Worm (Caenorhabditis elegans) whole organism, L1 larva: Measurements from ENCODE around the gene AH9.4.
A peak's percentile ranks its signal among the peaks of the same experiment; 100 is the strongest.

Experiments used
- C16A3.4 ChIP-seq: fragments of 150-350 bp; optimal IDR thresholded peaks from 2 replicates; lab custom pipeline; 2014; ENCODE audit warnings: missing biosample characterization, missing genetic modification characterization
- C34B4.2 ChIP-seq: sonication (generic microtip); optimal IDR thresholded peaks from 2 replicates; lab custom pipeline; 2017; ENCODE audit warnings: mild to moderate bottlenecking, missing genetic modification characterization, missing compliant biosample characterization
- F16B12.6 ChIP-seq: fragments of 150-350 bp; optimal IDR thresholded peaks from 2 replicates; lab custom pipeline; 2014; ENCODE audit warnings: missing biosample characterization, missing genetic modification characterization
- Y116A8C.19 ChIP-seq: sonication (generic microtip); optimal IDR thresholded peaks from 2 replicates; lab custom pipeline; 2016; ENCODE audit warnings: missing compliant biosample characterization, missing genetic modification characterization, borderline replicate concordance
- aha-1 ChIP-seq: fragments of 150-350 bp; optimal IDR thresholded peaks from 2 replicates; lab custom pipeline; 2014; ENCODE audit warnings: missing biosample characterization, missing genetic modification characterization
- ama-1 ChIP-seq: fragments of 150-350 bp; optimal IDR thresholded peaks from 2 replicates; lab custom pipeline; 2014
- ceh-8 ChIP-seq: fragments of 200-800 bp; sonication (Bioruptor generic); optimal IDR thresholded peaks from 2 replicates; lab custom pipeline; 2018; ENCODE audit warnings: mild to moderate bottlenecking, missing genetic modification characterization, moderate library complexity, missing compliant biosample characterization
- ceh-82 ChIP-seq, 3 experiments: fragments of 150-350 bp in 1 of 3; sonication (generic microtip) in 2 of 3; optimal IDR thresholded peaks; 2 replicates each; lab custom pipeline; 2014 to 2017; ENCODE audit warnings: missing biosample characterization in 3 of 3, missing genetic modification characterization in 3 of 3
- ceh-90 ChIP-seq: sonication (generic microtip); optimal IDR thresholded peaks from 2 replicates; lab custom pipeline; 2016; ENCODE audit warnings: missing genetic modification characterization, missing compliant biosample characterization
- dpl-1 ChIP-seq, 3 experiments: fragments of 150-350 bp in 2 of 3; sonication (generic microtip) in 1 of 3; optimal IDR thresholded peaks; 2 replicates each; lab custom pipeline; 2014 to 2017; ENCODE audit warnings: missing biosample characterization in 3 of 3, missing genetic modification characterization in 3 of 3, missing genetic modification reagents in 3 of 3
- dsc-1 ChIP-seq: sonication (generic microtip); optimal IDR thresholded peaks from 2 replicates; lab custom pipeline; 2016; ENCODE audit warnings: mild to moderate bottlenecking, missing genetic modification characterization, missing compliant biosample characterization
- efl-1 ChIP-seq, 4 experiments: fragments of 150-350 bp; optimal IDR thresholded peaks in 3 of 4; peaks in 1 of 4; 1 replicate in 1 of 4; 2 replicates in 3 of 4; lab custom pipeline; 2014; ENCODE audit warnings: missing biosample characterization in 2 of 4, missing genetic modification characterization in 2 of 4, missing genetic modification reagents in 2 of 4
- efl-3 ChIP-seq: fragments of 200-800 bp; sonication (Bioruptor generic); optimal IDR thresholded peaks from 2 replicates; lab custom pipeline; 2018; ENCODE audit warnings: mild to moderate bottlenecking, missing genetic modification characterization, missing compliant biosample characterization
- elt-2 ChIP-seq: sonication (generic microtip); optimal IDR thresholded peaks from 2 replicates; lab custom pipeline; 2016; ENCODE audit warnings: missing genetic modification characterization, mild to moderate bottlenecking, inconsistent platforms, missing compliant biosample characterization, missing genetic modification reagents
- elt-3 ChIP-seq, 6 experiments: fragments of 150-350 bp in 1 of 6; sonication (generic microtip); optimal IDR thresholded peaks; 2 replicates each; lab custom pipeline; 2017 to 2018; ENCODE audit warnings: missing biosample characterization in 6 of 6, missing genetic modification characterization in 6 of 6, inconsistent platforms in 1 of 6
- ets-5 ChIP-seq: fragments of 200-800 bp; sonication (Bioruptor generic); IDR thresholded peaks from 2 replicates; pipeline ENCODE4 v1.3.6; 2022; ENCODE audit warnings: missing genetic modification characterization, missing compliant biosample characterization
- fkh-10 ChIP-seq: sonication (generic microtip); optimal IDR thresholded peaks from 2 replicates; lab custom pipeline; 2017; ENCODE audit warnings: missing biosample characterization, missing genetic modification reagents, missing genetic modification characterization
- fkh-4 ChIP-seq: sonication (generic microtip); optimal IDR thresholded peaks from 2 replicates; lab custom pipeline; 2016; ENCODE audit warnings: missing compliant biosample characterization, missing genetic modification characterization, borderline replicate concordance
- fos-1 ChIP-seq: fragments of 150-350 bp; optimal IDR thresholded peaks from 2 replicates; lab custom pipeline; 2014; ENCODE audit warnings: missing biosample characterization, missing genetic modification characterization
- hlh-17 ChIP-seq: fragments of 200-800 bp; sonication (Bioruptor generic); optimal IDR thresholded peaks from 2 replicates; lab custom pipeline; 2018; ENCODE audit warnings: missing genetic modification characterization, mild to moderate bottlenecking, missing compliant biosample characterization, moderate library complexity, borderline replicate concordance
- hpl-2 ChIP-seq: fragments of 150-350 bp; optimal IDR thresholded peaks from 2 replicates; lab custom pipeline; 2014; ENCODE audit warnings: missing biosample characterization, missing genetic modification reagents, missing genetic modification characterization
- isw-1 ChIP-seq: fragments of 200-800 bp; sonication (Bioruptor generic); IDR thresholded peaks from 2 replicates; pipeline ENCODE4 v1.3.6; 2022; ENCODE audit warnings: missing genetic modification characterization, missing compliant biosample characterization
- jun-1 ChIP-seq: fragments of 150-350 bp; optimal IDR thresholded peaks from 2 replicates; lab custom pipeline; 2014; ENCODE audit warnings: missing biosample characterization, missing genetic modification reagents, missing genetic modification characterization
- lin-13 ChIP-seq: fragments of 150-350 bp; optimal IDR thresholded peaks from 2 replicates; lab custom pipeline; 2014; ENCODE audit warnings: missing biosample characterization, missing genetic modification reagents, missing genetic modification characterization
- lin-15B ChIP-seq: fragments of 150-350 bp; sonication (generic microtip); optimal IDR thresholded peaks from 3 replicates; lab custom pipeline; 2014; ENCODE audit warnings: missing biosample characterization, missing genetic modification characterization
- lir-3 ChIP-seq: sonication (generic microtip); optimal IDR thresholded peaks from 2 replicates; lab custom pipeline; 2016; ENCODE audit warnings: mild to moderate bottlenecking, missing genetic modification characterization, moderate library complexity, missing compliant biosample characterization; ENCODE audit not compliant: poor library complexity
- mab-9 ChIP-seq: fragments of 200-800 bp; sonication (Bioruptor generic); IDR thresholded peaks from 2 replicates; pipeline ENCODE4 v1.3.6; 2022; ENCODE audit warnings: missing genetic modification reagents, missing genetic modification characterization, missing compliant biosample characterization
- mdl-1 ChIP-seq, 2 experiments: fragments of 150-350 bp; optimal IDR thresholded peaks; 2 replicates each; lab custom pipeline; 2014 to 2017; ENCODE audit warnings: missing biosample characterization in 2 of 2, missing genetic modification characterization in 2 of 2, inconsistent platforms in 1 of 2
- mep-1 ChIP-seq: fragments of 150-350 bp; optimal IDR thresholded peaks from 2 replicates; lab custom pipeline; 2014; ENCODE audit warnings: missing biosample characterization, missing genetic modification characterization
- nhr-12 ChIP-seq: sonication (generic microtip); optimal IDR thresholded peaks from 2 replicates; lab custom pipeline; 2017; ENCODE audit warnings: missing biosample characterization, missing genetic modification characterization
- nhr-19 ChIP-seq: fragments of 200-800 bp; sonication (Bioruptor generic); conservative IDR thresholded peaks from 2 replicates; pipeline ENCODE4 v1.3.6; 2022; ENCODE audit warnings: missing genetic modification characterization, missing compliant biosample characterization
- nhr-20 ChIP-seq: sonication (generic microtip); optimal IDR thresholded peaks from 2 replicates; lab custom pipeline; 2016; ENCODE audit warnings: mild to moderate bottlenecking, missing genetic modification characterization, missing compliant biosample characterization
- nhr-237 ChIP-seq: fragments of 150-350 bp; optimal IDR thresholded peaks from 2 replicates; lab custom pipeline; 2014; ENCODE audit warnings: missing biosample characterization, missing genetic modification characterization
- nhr-28 ChIP-seq: fragments of 150-350 bp; optimal IDR thresholded peaks from 2 replicates; lab custom pipeline; 2014; ENCODE audit warnings: missing biosample characterization, missing genetic modification characterization
- nhr-71 ChIP-seq: sonication (generic microtip); optimal IDR thresholded peaks from 2 replicates; lab custom pipeline; 2016; ENCODE audit warnings: mild to moderate bottlenecking, missing genetic modification characterization, moderate library complexity, missing compliant biosample characterization
- nhr-76 ChIP-seq: sonication (generic microtip); optimal IDR thresholded peaks from 2 replicates; lab custom pipeline; 2017; ENCODE audit warnings: missing biosample characterization, missing genetic modification characterization
- nhr-84 ChIP-seq: sonication (generic microtip); optimal IDR thresholded peaks from 2 replicates; lab custom pipeline; 2017; ENCODE audit warnings: missing biosample characterization, missing genetic modification characterization
- nhr-90 ChIP-seq: sonication (generic microtip); optimal IDR thresholded peaks from 2 replicates; lab custom pipeline; 2016; ENCODE audit warnings: mild to moderate bottlenecking, missing genetic modification characterization, missing compliant biosample characterization; ENCODE audit not compliant: poor library complexity
- pag-3 ChIP-seq: sonication (generic microtip); optimal IDR thresholded peaks from 2 replicates; lab custom pipeline; 2017; ENCODE audit warnings: missing genetic modification characterization, mild to moderate bottlenecking, missing compliant biosample characterization, antibody characterized with exemption, borderline replicate concordance; ENCODE audit not compliant: insufficient read depth
- pqm-1 ChIP-seq: sonication (generic microtip); optimal IDR thresholded peaks from 3 replicates; lab custom pipeline; 2017; ENCODE audit warnings: missing biosample characterization, missing genetic modification characterization
- rnt-1 ChIP-seq: sonication (generic microtip); optimal IDR thresholded peaks from 2 replicates; lab custom pipeline; 2016; ENCODE audit warnings: mild to moderate bottlenecking, missing genetic modification characterization, moderate library complexity, missing compliant biosample characterization
- skn-1 ChIP-seq: fragments of 150-350 bp; optimal IDR thresholded peaks from 2 replicates; lab custom pipeline; 2014; ENCODE audit warnings: missing biosample characterization, missing genetic modification characterization
- sox-4 ChIP-seq: sonication (generic microtip); optimal IDR thresholded peaks from 2 replicates; lab custom pipeline; 2016; ENCODE audit warnings: missing genetic modification characterization, missing compliant biosample characterization
- sptf-1 ChIP-seq: fragments of 150-350 bp; optimal IDR thresholded peaks from 2 replicates; lab custom pipeline; 2014; ENCODE audit warnings: missing biosample characterization, missing genetic modification characterization
- tlp-1 ChIP-seq: fragments of 150-350 bp; optimal IDR thresholded peaks from 2 replicates; lab custom pipeline; 2014; ENCODE audit warnings: missing biosample characterization, missing genetic modification characterization
- unc-30 ChIP-seq: sonication (generic microtip); optimal IDR thresholded peaks from 2 replicates; lab custom pipeline; 2017; ENCODE audit warnings: missing biosample characterization, missing genetic modification characterization
- unc-86 ChIP-seq: sonication (generic microtip); optimal IDR thresholded peaks from 2 replicates; lab custom pipeline; 2016; ENCODE audit warnings: missing genetic modification characterization, missing compliant biosample characterization
- unc-98 ChIP-seq: fragments of 200-800 bp; sonication (Bioruptor generic); IDR thresholded peaks from 2 replicates; pipeline ENCODE4 v1.3.6; 2022; ENCODE audit warnings: missing genetic modification characterization, missing compliant biosample characterization
- xbp-1 ChIP-seq: sonication (generic microtip); optimal IDR thresholded peaks from 2 replicates; lab custom pipeline; 2016; ENCODE audit warnings: missing genetic modification characterization, missing compliant biosample characterization
- zag-1 ChIP-seq: fragments of 150-350 bp; optimal IDR thresholded peaks from 2 replicates; lab custom pipeline; 2014; ENCODE audit warnings: missing biosample characterization, missing genetic modification characterization
- ztf-11 ChIP-seq, 2 experiments: sonication (generic microtip); optimal IDR thresholded peaks; 2 replicates each; lab custom pipeline; 2016 to 2017; ENCODE audit warnings: missing genetic modification characterization in 2 of 2, missing biosample characterization in 1 of 2, missing compliant biosample characterization in 1 of 2
- ztf-4 ChIP-seq: fragments of 150-350 bp; optimal IDR thresholded peaks from 2 replicates; lab custom pipeline; 2014; ENCODE audit warnings: missing biosample characterization, missing genetic modification characterization

The AH9.4 gene

ce11 chrX:2274237-2274636 is at the start of gene AH9.4:
Gene AH9.4, minus strand, starts transcription at chrX:2274337.
- TF ChIP-seq nhr-76: no peak
- no peak for TF ChIP-seq ceh-82 (tag; optimal IDR thresholded peaks at IDR 0.05; lab: Kevin White, UChicago)
- no peak for TF ChIP-seq ceh-8 (GFP tag; lab: Kevin White, UChicago)
- TF ChIP-seq nhr-71: no peak
- no peak for TF ChIP-seq mdl-1 (tag; optimal IDR thresholded peaks at IDR 0.05; lab: Kevin White, UChicago)
- no peak for TF ChIP-seq nhr-237 (tag; lab: Kevin White, UChicago)
- TF ChIP-seq zag-1 (tag; lab: Kevin White, UChicago): no peak
- no peak for TF ChIP-seq fos-1 (tag; lab: Kevin White, UChicago)
- TF ChIP-seq lir-3 (tag; lab: Kevin White, UChicago): no peak
- no peak for TF ChIP-seq sptf-1 (tag; lab: Kevin White, UChicago)
- TF ChIP-seq dsc-1: no peak
- no peak for TF ChIP-seq ztf-4 (tag; lab: Kevin White, UChicago)
- TF ChIP-seq C16A3.4 (tag; lab: Kevin White, UChicago): no peak
- TF ChIP-seq elt-3 (tag; optimal IDR thresholded peaks at IDR 0.05; lab: Kevin White, UChicago): no peak
- no peak for TF ChIP-seq hlh-17 (GFP tag; lab: Kevin White, UChicago)
- TF ChIP-seq Y116A8C.19 (tag; lab: Kevin White, UChicago): no peak
- TF ChIP-seq, all 84 proteins: peak for 0

- TF ChIP-seq fkh-4 (no peak), ets-5 (GFP tag; lab: Robert Waterston, UW) (no peak), unc-98 (GFP tag; lab: Robert Waterston, UW) (no peak), unc-86 (tag; lab: Kevin White, UChicago) (no peak), sox-4 (tag; lab: Kevin White, UChicago) (no peak), pag-3 (tag; lab: Kevin White, UChicago) (no peak), dpl-1 (GFP tag; optimal IDR thresholded peaks at IDR 0.05; lab: Kevin White, UChicago) (no peak), tlp-1 (tag; lab: Kevin White, UChicago) (no peak), nhr-12 (no peak), ztf-11 (tag; optimal IDR thresholded peaks at IDR 0.05; lab: Kevin White, UChicago) (peak in 1 of 2 experiments; percentile 28), elt-2 (no peak), hpl-2 (GFP tag; lab: Kevin White, UChicago) (no peak), F16B12.6 (tag; lab: Kevin White, UChicago) (no peak), efl-1 (optimal IDR thresholded peaks at IDR 0.05; lab: Kevin White, UChicago) (no peak), efl-1 (GFP tag; optimal IDR thresholded peaks at IDR 0.05 in 1 of 2; lab: Kevin White, UChicago) (no peak), mep-1 (tag; lab: Kevin White, UChicago) (no peak), skn-1 (peak; percentile 54), rnt-1 (tag; lab: Kevin White, UChicago) (peak; percentile 68), nhr-20 (tag; lab: Kevin White, UChicago) (peak; percentile 23), nhr-84 (no peak), lin-15B (tag; lab: Kevin White, UChicago) (no peak), C34B4.2 (no peak), jun-1 (tag; lab: Kevin White, UChicago) (no peak), aha-1 (tag; lab: Kevin White, UChicago) (no peak), isw-1 (GFP tag; lab: Robert Waterston, UW) (no peak), nhr-19 (GFP tag; lab: Robert Waterston, UW) (peak; percentile 57), mab-9 (no peak), nhr-76 (no peak), unc-30 (tag; lab: Kevin White, UChicago) (no peak), nhr-90 (tag; lab: Kevin White, UChicago) (no peak), lin-13 (GFP tag; lab: Kevin White, UChicago) (no peak), ama-1 (lab: Kevin White, UChicago) (no peak), pqm-1 (tag; lab: Kevin White, UChicago) (no peak), fkh-10 (GFP tag; lab: Kevin White, UChicago) (no peak), nhr-28 (no peak), efl-3 (GFP tag; lab: Kevin White, UChicago) (no peak), fos-1 (tag; lab: Kevin White, UChicago) (no peak), ztf-4 (tag; lab: Kevin White, UChicago) (no peak), xbp-1 (tag; lab: Kevin White, UChicago) (no peak), ceh-90 (no peak)
Observed at ce11 chrX:2321758-2322157, 47.6 kb upstream of the AH9.4 start.
